Fruit fly (Drosophila melanogaster) whole organism, embryonic: ENCODE measurements around the gene msb1l.

Experiments
- Aef1 ChIP-seq: fragments of 200-800 bp; sonication (Bioruptor generic); IDR thresholded peaks from 3 replicates; pipeline ENCODE4 v1.3.6; 2022; ENCODE audit warnings: missing biosample characterization, missing genetic modification characterization
- CG10366 ChIP-seq: fragments of 200-800 bp; sonication (Bioruptor generic); IDR thresholded peaks from 2 replicates; pipeline ENCODE4 v1.3.6; 2022; ENCODE audit warnings: missing biosample characterization, missing genetic modification characterization
- CG10462 ChIP-seq: fragments of 200-800 bp; sonication (Bioruptor generic); optimal IDR thresholded peaks from 2 replicates; lab custom pipeline; 2016; ENCODE audit warnings: missing biosample characterization, missing genetic modification characterization
- CG11093 ChIP-seq: fragments of 200-800 bp; sonication (Bioruptor generic); IDR thresholded peaks from 3 replicates; pipeline ENCODE4 v1.3.6; 2022; ENCODE audit warnings: missing biosample characterization, missing genetic modification characterization
- CG11723 ChIP-seq: fragments of 200-800 bp; sonication (Bioruptor generic); optimal IDR thresholded peaks from 2 replicates; lab custom pipeline; 2017; ENCODE audit warnings: missing biosample characterization, mild to moderate bottlenecking, missing genetic modification characterization
- CG13424 ChIP-seq: fragments of 200-800 bp; sonication (Bioruptor generic); optimal IDR thresholded peaks from 2 replicates; lab custom pipeline; 2019; ENCODE audit warnings: missing biosample characterization, mild to moderate bottlenecking, missing genetic modification characterization, moderate library complexity
- CG15011 ChIP-seq: fragments of 200-800 bp; sonication (Bioruptor generic); optimal IDR thresholded peaks from 3 replicates; lab custom pipeline; 2018; ENCODE audit warnings: missing biosample characterization, mild to moderate bottlenecking, missing genetic modification characterization
- CG1603 ChIP-seq: fragments of 200-800 bp; sonication (Bioruptor generic); optimal IDR thresholded peaks from 2 replicates; lab custom pipeline; 2019; ENCODE audit warnings: missing biosample characterization, mild to moderate bottlenecking, missing genetic modification characterization, moderate library complexity
- CG2889 ChIP-seq: fragments of 200-800 bp; sonication (Bioruptor generic); IDR thresholded peaks from 3 replicates; pipeline ENCODE4 v1.3.6; 2022; ENCODE audit warnings: missing biosample characterization, missing genetic modification characterization
- CG31224 ChIP-seq: fragments of 200-800 bp; sonication (Bioruptor generic); IDR thresholded peaks from 2 replicates; pipeline ENCODE4 v1.3.6; 2022; ENCODE audit warnings: missing biosample characterization, missing genetic modification characterization
- CG31441 ChIP-seq: fragments of 200-800 bp; sonication (Bioruptor generic); IDR thresholded peaks from 2 replicates; pipeline ENCODE4 v1.3.6; 2022; ENCODE audit warnings: missing biosample characterization, missing genetic modification characterization
- CG33213 ChIP-seq: fragments of 200-800 bp; sonication (Bioruptor generic); optimal IDR thresholded peaks from 3 replicates; lab custom pipeline; 2016; ENCODE audit warnings: missing biosample characterization, missing genetic modification characterization
- CG8388 ChIP-seq: fragments of 200-800 bp; sonication (Bioruptor generic); optimal IDR thresholded peaks from 2 replicates; lab custom pipeline; 2019; ENCODE audit warnings: missing biosample characterization, mild to moderate bottlenecking, missing genetic modification characterization, moderate library complexity
- CG8924 ChIP-seq: fragments of 200-800 bp; optimal IDR thresholded peaks from 3 replicates; lab custom pipeline; 2019; ENCODE audit warnings: missing biosample characterization, mild to moderate bottlenecking, missing genetic modification characterization, moderate library complexity
- CG9797 ChIP-seq: fragments of 200-800 bp; sonication (Bioruptor generic); optimal IDR thresholded peaks from 3 replicates; lab custom pipeline; 2018; ENCODE audit warnings: missing biosample characterization, mild to moderate bottlenecking, missing genetic modification characterization
- CG9932 ChIP-seq: fragments of 200-800 bp; sonication (Bioruptor generic); IDR thresholded peaks from 2 replicates; pipeline ENCODE4 v1.3.6; 2022; ENCODE audit warnings: missing biosample characterization, missing genetic modification characterization
- CHES-1-like ChIP-seq: fragments of 200-800 bp; sonication (Bioruptor generic); optimal IDR thresholded peaks from 2 replicates; lab custom pipeline; 2016; ENCODE audit warnings: missing biosample characterization, missing genetic modification characterization
- CrebB ChIP-seq: fragments of 200-800 bp; sonication (Bioruptor generic); optimal IDR thresholded peaks from 3 replicates; lab custom pipeline; 2018; ENCODE audit warnings: missing biosample characterization, mild to moderate bottlenecking, missing genetic modification characterization
- Deaf1 ChIP-seq: fragments of 200-800 bp; optimal IDR thresholded peaks from 3 replicates; lab custom pipeline; 2019; ENCODE audit warnings: missing biosample characterization, mild to moderate bottlenecking, missing genetic modification characterization, moderate library complexity
- HLH4C ChIP-seq: fragments of 200-800 bp; sonication (Bioruptor generic); IDR thresholded peaks from 3 replicates; pipeline ENCODE4 v1.3.6; 2022; ENCODE audit warnings: missing biosample characterization, missing genetic modification characterization; ENCODE audit not compliant: partially characterized antibody
- Hey ChIP-seq: fragments of 200-800 bp; sonication (Bioruptor generic); optimal IDR thresholded peaks from 3 replicates; lab custom pipeline; 2018; ENCODE audit warnings: missing biosample characterization, mild to moderate bottlenecking, missing genetic modification characterization
- Hsf ChIP-seq: fragments of 200-800 bp; sonication (Bioruptor generic); optimal IDR thresholded peaks from 3 replicates; lab custom pipeline; 2016; ENCODE audit warnings: missing biosample characterization, missing genetic modification characterization
- Lim3 ChIP-seq: fragments of 200-800 bp; sonication (Bioruptor generic); IDR thresholded peaks from 2 replicates; pipeline ENCODE4 v1.3.6; 2022; ENCODE audit warnings: missing biosample characterization, missing genetic modification characterization
- Mad ChIP-seq: fragments of 200-800 bp; sonication (Bioruptor generic); optimal IDR thresholded peaks from 2 replicates; lab custom pipeline; 2016; ENCODE audit warnings: missing biosample characterization, missing genetic modification characterization
- PHDP ChIP-seq: fragments of 200-800 bp; sonication (Bioruptor generic); optimal IDR thresholded peaks from 3 replicates; lab custom pipeline; 2018; ENCODE audit warnings: missing biosample characterization, mild to moderate bottlenecking, missing genetic modification characterization, moderate library complexity
- Sry-β ChIP-seq: fragments of 200-800 bp; sonication (Bioruptor generic); optimal IDR thresholded peaks from 2 replicates; lab custom pipeline; 2018; ENCODE audit warnings: missing biosample characterization, mild to moderate bottlenecking, missing genetic modification characterization, moderate library complexity
- Sry-δ ChIP-seq: fragments of 200-800 bp; sonication (Bioruptor generic); optimal IDR thresholded peaks from 2 replicates; lab custom pipeline; 2016; ENCODE audit warnings: missing biosample characterization, missing genetic modification characterization
- corto ChIP-seq: fragments of 200-800 bp; sonication (Bioruptor generic); optimal IDR thresholded peaks from 2 replicates; lab custom pipeline; 2016; ENCODE audit warnings: missing biosample characterization, mild to moderate bottlenecking, missing genetic modification characterization, moderate library complexity
- dm ChIP-seq: fragments of 200-800 bp; sonication (Bioruptor generic); optimal IDR thresholded peaks from 3 replicates; lab custom pipeline; 2016; ENCODE audit warnings: missing biosample characterization, missing genetic modification characterization
- dpn ChIP-seq, 2 experiments: fragments of 200-800 bp; sonication (Bioruptor generic); optimal IDR thresholded peaks; 3 replicates each; lab custom pipeline; 2016; ENCODE audit warnings: missing biosample characterization in 2 of 2, missing genetic modification characterization in 2 of 2
- gem ChIP-seq: fragments of 200-800 bp; sonication (Bioruptor generic); optimal IDR thresholded peaks from 2 replicates; lab custom pipeline; 2019; ENCODE audit warnings: missing biosample characterization, mild to moderate bottlenecking, missing genetic modification characterization, moderate library complexity
- grau ChIP-seq: fragments of 200-800 bp; optimal IDR thresholded peaks from 3 replicates; lab custom pipeline; 2019; ENCODE audit warnings: missing biosample characterization, mild to moderate bottlenecking, missing genetic modification characterization, moderate library complexity
- gt ChIP-seq: fragments of 200-800 bp; sonication (Bioruptor generic); IDR thresholded peaks from 2 replicates; pipeline ENCODE4 v1.3.6; 2022; ENCODE audit warnings: missing biosample characterization, missing genetic modification characterization
- ind ChIP-seq: fragments of 200-800 bp; sonication (Bioruptor generic); optimal IDR thresholded peaks from 3 replicates; lab custom pipeline; 2016; ENCODE audit warnings: missing biosample characterization, missing genetic modification characterization
- jing ChIP-seq: fragments of 200-800 bp; sonication (Bioruptor generic); optimal IDR thresholded peaks from 2 replicates; lab custom pipeline; 2018; ENCODE audit warnings: missing biosample characterization, mild to moderate bottlenecking, missing genetic modification characterization
- jumu ChIP-seq: fragments of 200-800 bp; sonication (Bioruptor generic); optimal IDR thresholded peaks from 3 replicates; lab custom pipeline; 2016; ENCODE audit warnings: missing biosample characterization, missing genetic modification characterization
- kah ChIP-seq: fragments of 200-800 bp; sonication (Bioruptor generic); optimal IDR thresholded peaks from 2 replicates; lab custom pipeline; 2018; ENCODE audit warnings: missing biosample characterization, mild to moderate bottlenecking, missing genetic modification characterization
- luna ChIP-seq: fragments of 200-800 bp; sonication (Bioruptor generic); optimal IDR thresholded peaks from 2 replicates; lab custom pipeline; 2016; ENCODE audit warnings: missing biosample characterization, missing genetic modification characterization
- odd ChIP-seq: fragments of 200-800 bp; sonication (Bioruptor generic); optimal IDR thresholded peaks from 2 replicates; lab custom pipeline; 2017; ENCODE audit warnings: missing biosample characterization, mild to moderate bottlenecking, missing genetic modification characterization
- pan ChIP-seq, 4 experiments: fragments of >200 bp in 3 of 4; fragments of 200-800 bp in 1 of 4; sonication (Bioruptor generic) in 1 of 4; optimal IDR thresholded peaks in 3 of 4; IDR thresholded peaks in 1 of 4; 2 replicates each; pipeline versions ENCODE4 v1.3.6 to Lab custom; 2017 to 2022; ENCODE audit warnings: missing biosample characterization in 2 of 4, missing genetic modification characterization in 2 of 4, mixed read lengths in 1 of 4
- pho ChIP-seq: fragments of 200-800 bp; sonication (Bioruptor generic); optimal IDR thresholded peaks from 2 replicates; lab custom pipeline; 2016; ENCODE audit warnings: missing biosample characterization, missing genetic modification characterization
- pnt ChIP-seq: fragments of 200-800 bp; sonication (Bioruptor generic); optimal IDR thresholded peaks from 3 replicates; lab custom pipeline; 2016; ENCODE audit warnings: missing biosample characterization, missing genetic modification characterization
- pros ChIP-seq: fragments of 200-800 bp; sonication (Bioruptor generic); optimal IDR thresholded peaks from 3 replicates; lab custom pipeline; 2019; ENCODE audit warnings: missing biosample characterization, mild to moderate bottlenecking, missing genetic modification characterization, moderate library complexity
- pzg ChIP-seq: fragments of 200-800 bp; sonication (Bioruptor generic); optimal IDR thresholded peaks from 3 replicates; lab custom pipeline; 2018; ENCODE audit warnings: missing biosample characterization, mild to moderate bottlenecking, missing genetic modification characterization, moderate library complexity
- slbo ChIP-seq: fragments of 200-800 bp; sonication (Bioruptor generic); IDR thresholded peaks from 2 replicates; pipeline ENCODE4 v1.3.6; 2022; ENCODE audit warnings: missing biosample characterization, missing genetic modification characterization
- tin ChIP-seq: fragments of 200-800 bp; sonication (Bioruptor generic); optimal IDR thresholded peaks from 3 replicates; lab custom pipeline; 2016; ENCODE audit warnings: missing biosample characterization, missing genetic modification characterization
- trh ChIP-seq: fragments of 200-800 bp; sonication (Bioruptor generic); optimal IDR thresholded peaks from 2 replicates; lab custom pipeline; 2016; ENCODE audit warnings: missing biosample characterization, missing genetic modification characterization
- unc-4 ChIP-seq: fragments of 200-800 bp; sonication (Bioruptor generic); IDR thresholded peaks from 2 replicates; pipeline ENCODE4 v1.3.6; 2022; ENCODE audit warnings: missing biosample characterization, missing genetic modification characterization; ENCODE audit not compliant: partially characterized antibody
- z ChIP-seq: fragments of 200-800 bp; sonication (Bioruptor generic); IDR thresholded peaks from 3 replicates; pipeline ENCODE4 v1.3.6; 2022; ENCODE audit warnings: missing biosample characterization, missing genetic modification characterization

The msb1l gene

DNA sequence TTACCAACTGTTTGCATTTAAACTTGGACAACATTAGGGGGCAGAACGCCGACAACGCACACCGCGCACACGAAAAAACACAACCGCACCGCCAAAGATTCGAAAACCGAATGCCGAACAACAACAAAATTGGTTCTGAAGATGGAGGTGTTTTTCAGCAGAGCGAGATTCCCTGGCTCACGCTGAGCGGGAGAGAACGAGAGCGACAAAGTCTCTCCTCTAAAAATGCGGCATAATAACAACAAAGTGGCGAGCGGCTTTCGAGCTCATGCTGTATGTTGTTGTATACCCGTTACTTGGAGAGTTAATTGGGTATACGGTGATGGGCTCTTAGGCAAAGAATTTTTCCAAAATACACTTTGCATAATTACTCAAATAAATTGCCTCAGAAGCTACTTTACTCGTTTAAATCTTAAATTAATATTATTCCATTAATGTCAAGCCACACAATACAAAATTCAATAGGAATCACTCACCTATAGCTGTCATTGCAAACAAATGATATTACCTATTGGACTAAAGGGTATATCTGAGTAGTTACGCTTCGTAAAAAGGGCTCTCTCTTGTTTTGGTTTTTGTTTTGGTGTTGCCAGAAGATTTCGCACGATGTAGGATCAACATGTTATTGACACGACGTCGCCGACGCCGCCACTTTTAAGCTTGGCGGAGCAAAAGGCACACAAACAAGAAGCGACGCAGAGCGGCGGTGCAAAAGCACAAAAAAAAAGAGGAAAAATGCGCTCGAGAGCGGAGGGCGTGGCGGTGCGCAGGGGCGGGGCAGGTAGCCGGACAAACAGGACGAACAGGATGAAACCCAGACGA is 4.8 kb upstream of the msb1l start (continued):
- no peak for TF ChIP-seq Lim3 (GFP tag; lab: Robert Waterston, UW)
- no peak for TF ChIP-seq unc-4 (GFP tag; lab: Robert Waterston, UW)
- TF ChIP-seq z (GFP tag; lab: Robert Waterston, UW) = peak; percentile 63; the same call in 2 of the 3 replicates
- peak; percentile 78 for TF ChIP-seq PHDP (tag; lab: Kevin White, UChicago)
- peak; percentile 6 for TF ChIP-seq Sry-β (GFP tag; lab: Kevin White, UChicago)
- TF ChIP-seq Sry-δ = peak; percentile 2
- peak in 1 of 2 experiments; percentile 62 for TF ChIP-seq pan (optimal IDR thresholded peaks at IDR 0.05; lab: Kevin White, UChicago)
- no peak for TF ChIP-seq pan (GFP tag; optimal IDR thresholded peaks at IDR 0.05 in 1 of 2, IDR thresholded peaks at IDR 0.05 in 1 of 2)
- TF ChIP-seq CG8924 (tag; lab: Kevin White, UChicago) = peak; percentile 65
- TF ChIP-seq pnt (GFP tag; lab: Kevin White, UChicago) = peak; percentile 22
- TF ChIP-seq CG9932 (GFP tag; lab: Robert Waterston, UW) = peak; percentile 75
- TF ChIP-seq odd (GFP tag; lab: Kevin White, UChicago) = peak; percentile 57
- peak; percentile 60; the same call in 1 of the 2 replicates for TF ChIP-seq CG31224 (GFP tag; lab: Robert Waterston, UW)
- no peak for TF ChIP-seq CG33213 (GFP tag; lab: Kevin White, UChicago)
- TF ChIP-seq pzg (GFP tag; lab: Kevin White, UChicago) = no peak
- peak; percentile 77 for TF ChIP-seq grau (tag; lab: Kevin White, UChicago)
- peak; percentile 67 for TF ChIP-seq CG31441
- TF ChIP-seq corto (GFP tag; lab: Kevin White, UChicago) = peak; percentile 89
- TF ChIP-seq gt = no peak
- no peak for TF ChIP-seq dm (GFP tag; lab: Kevin White, UChicago)
- no peak for TF ChIP-seq trh
- peak; percentile 72 for TF ChIP-seq CrebB
- TF ChIP-seq Deaf1 (tag; lab: Kevin White, UChicago) = peak; percentile 22
- peak; percentile 38 for TF ChIP-seq Mad
- no peak for TF ChIP-seq Hey
- peak; percentile 65 for TF ChIP-seq pho (GFP tag; lab: Kevin White, UChicago)
- peak; percentile 78 for TF ChIP-seq gem (tag; lab: Kevin White, UChicago)
- peak; percentile 28 for TF ChIP-seq CHES-1-like (GFP tag; lab: Kevin White, UChicago)
- peak; percentile 53 for TF ChIP-seq CG8388
- no peak for TF ChIP-seq CG11093
- TF ChIP-seq luna (GFP tag; lab: Kevin White, UChicago) = no peak
- TF ChIP-seq CG9797 = no peak
- TF ChIP-seq Aef1 (GFP tag; lab: Robert Waterston, UW) = peak; percentile 65
- peak; percentile 62 for TF ChIP-seq CG1603 (tag; lab: Kevin White, UChicago)
- no peak for TF ChIP-seq CG2889 (GFP tag; lab: Robert Waterston, UW)
- TF ChIP-seq slbo (GFP tag; lab: Robert Waterston, UW) = peak; percentile 68; the same call in 1 of the 2 replicates
- peak; percentile 52 for TF ChIP-seq CG10366 (GFP tag; lab: Robert Waterston, UW)
- no peak for TF ChIP-seq CG10462 (GFP tag; lab: Kevin White, UChicago)
- TF ChIP-seq dpn (GFP tag; optimal IDR thresholded peaks at IDR 0.05; lab: Kevin White, UChicago) = peak; percentile 56 to 68
- peak; percentile 69 for TF ChIP-seq CG13424 (tag; lab: Kevin White, UChicago)
- TF ChIP-seq ind (GFP tag; lab: Kevin White, UChicago) = peak; percentile 71
- peak; percentile 66 for TF ChIP-seq Hsf
- TF ChIP-seq pros (GFP tag; lab: Kevin White, UChicago) = no peak
- 0 out of 3 replicates have a peak, but pooled peaks have one; percentile 33 for TF ChIP-seq HLH4C (GFP tag; lab: Robert Waterston, UW)
- TF ChIP-seq CG15011 (GFP tag; lab: Kevin White, UChicago) = peak; percentile 64
- peak; percentile 51 for TF ChIP-seq tin (GFP tag; lab: Kevin White, UChicago)
- no peak for TF ChIP-seq kah
- peak; percentile 33 for TF ChIP-seq jing
- TF ChIP-seq CG11723 (GFP tag; lab: Kevin White, UChicago) = peak; percentile 24
- peak; percentile 39 for TF ChIP-seq jumu (GFP tag; lab: Kevin White, UChicago)
